Worm (Caenorhabditis elegans): ENCODE measurements around the gene F53F4.16.

Gene F53F4.16

DNA sequence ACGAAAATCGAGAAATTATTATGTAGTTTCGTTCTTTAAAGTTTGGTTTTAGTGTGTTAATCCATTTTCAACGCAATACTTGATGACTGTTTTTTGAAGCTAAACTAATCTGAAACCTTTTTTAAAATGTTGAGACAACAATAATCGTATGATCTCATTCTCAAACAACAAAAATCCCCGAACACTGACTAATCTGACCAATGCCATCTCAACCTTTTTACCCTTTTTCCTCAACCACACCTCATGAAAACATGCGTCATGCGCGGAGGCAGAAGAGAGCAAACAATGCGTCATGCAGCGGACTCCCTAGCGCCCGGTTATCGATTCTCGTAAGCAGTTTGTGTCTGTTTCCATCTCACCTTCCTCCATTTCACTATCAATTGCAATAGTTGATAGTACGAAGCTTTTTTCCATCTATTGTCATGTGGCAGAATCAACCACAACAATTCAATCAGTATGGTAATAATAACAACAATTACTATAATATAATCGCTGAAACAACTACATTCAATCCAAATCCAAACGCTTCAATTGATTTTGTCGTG is 49.8 kb downstream of the F53F4.16 start, which contains the start of gene C50B8.4:
Gene C50B8.4 (plus strand): TSS at position 299 of the 545 bp plus-strand sequence.
- no peak for TF ChIP-seq unc-130 (GFP tag; optimal IDR thresholded peaks at IDR 0.05)
- no peak for TF ChIP-seq lim-7 (GFP tag; IDR thresholded peaks at IDR 0.05)
- peak; percentile 26; the same call in 1 of the 2 replicates for TF ChIP-seq dmd-6 (GFP tag; IDR thresholded peaks at IDR 0.05)
- TF ChIP-seq aha-1 (tag) = peak; percentile 95
- no peak for TF ChIP-seq F44E2.7 (GFP tag; IDR thresholded peaks at IDR 0.05)
- TF ChIP-seq T26A8.4 (GFP tag; IDR thresholded peaks at IDR 0.05) = no peak
- TF ChIP-seq cey-2 (tag; optimal IDR thresholded peaks at IDR 0.05; ENCODE audit: borderline replicate concordance, insufficient read depth) = no peak
- peak; percentile 66 for TF ChIP-seq pqm-1 (tag; optimal IDR thresholded peaks at IDR 0.05)
- no peak for TF ChIP-seq ceh-44 (GFP tag; IDR thresholded peaks at IDR 0.05)
- no peak for TF ChIP-seq attf-4 (tag; optimal IDR thresholded peaks at IDR 0.05)
- TF ChIP-seq zfp-2 (tag; optimal IDR thresholded peaks at IDR 0.05) = no peak
- no peak for TF ChIP-seq F37D6.2 (tag; optimal IDR thresholded peaks at IDR 0.05)
- TF ChIP-seq Y75B8A.6 (GFP tag; IDR thresholded peaks at IDR 0.05) = no peak
- TF ChIP-seq nhr-6 (tag; optimal IDR thresholded peaks at IDR 0.05) = peak; percentile 61
- no peak for TF ChIP-seq mes-2 (tag; optimal IDR thresholded peaks at IDR 0.05; ENCODE audit: poor library complexity, severe bottlenecking)
- no peak for TF ChIP-seq daf-16 (GFP tag; optimal IDR thresholded peaks at IDR 0.05)
- peak; percentile 84 for TF ChIP-seq daf-16 (tag; optimal IDR thresholded peaks at IDR 0.05)
- peak; percentile 40 for TF ChIP-seq mxl-3 (GFP tag; optimal IDR thresholded peaks at IDR 0.05)
- no peak for TF ChIP-seq snpc-1.2 (GFP tag; IDR thresholded peaks at IDR 0.05)
- no peak for TF ChIP-seq jun-1 (tag; optimal IDR thresholded peaks at IDR 0.05)
- no peak for TF ChIP-seq vab-7 (GFP tag; IDR thresholded peaks at IDR 0.05)
- TF ChIP-seq lir-3 (tag; optimal IDR thresholded peaks at IDR 0.05) = no peak
- no peak for TF ChIP-seq set-16 (GFP tag; IDR thresholded peaks at IDR 0.05)
- no peak for TF ChIP-seq nhr-111 (GFP tag; optimal IDR thresholded peaks at IDR 0.05)
- TF ChIP-seq madf-5 (GFP tag; IDR thresholded peaks at IDR 0.05) = no peak
- TF ChIP-seq nhr-237 (tag; optimal IDR thresholded peaks at IDR 0.05) = no peak
- TF ChIP-seq hlh-11 (tag; optimal IDR thresholded peaks at IDR 0.05) = peak; percentile 75
- peak; percentile 46 for TF ChIP-seq dve-1 (tag; optimal IDR thresholded peaks at IDR 0.05; ENCODE audit: insufficient read depth)
- TF ChIP-seq dmd-9 (GFP tag; IDR thresholded peaks at IDR 0.05) = no peak
- peak; percentile 39 for TF ChIP-seq nhr-28 (tag; optimal IDR thresholded peaks at IDR 0.05)
- peak; percentile 63 for TF ChIP-seq hlh-30 (tag; optimal IDR thresholded peaks at IDR 0.05; ENCODE audit: insufficient read depth)
- TF ChIP-seq lin-15B (tag; optimal IDR thresholded peaks at IDR 0.05) = no peak
- peak; percentile 28 for TF ChIP-seq nhr-77 (tag; optimal IDR thresholded peaks at IDR 0.05)
- TF ChIP-seq fkh-10 (GFP tag; optimal IDR thresholded peaks at IDR 0.05) = no peak
- no peak for TF ChIP-seq rbr-2 (tag; optimal IDR thresholded peaks at IDR 0.05)
- TF ChIP-seq lin-38 (GFP tag; IDR thresholded peaks at IDR 0.05) = no peak
- TF ChIP-seq tag-97 (GFP tag; IDR thresholded peaks at IDR 0.05) = no peak
- TF ChIP-seq unc-62 (GFP tag; optimal IDR thresholded peaks at IDR 0.05 in 1 of 2) = peak in 1 of 2 experiments; percentile 25
- TF ChIP-seq unc-62 (tag; optimal IDR thresholded peaks at IDR 0.05) = no peak
- no peak for TF ChIP-seq unc-39 (tag; optimal IDR thresholded peaks at IDR 0.05)
- no peak for TF ChIP-seq snpc-4 (tag; optimal IDR thresholded peaks at IDR 0.05)
- no peak for TF ChIP-seq sdz-12 (GFP tag; optimal IDR thresholded peaks at IDR 0.05)
- no peak for TF ChIP-seq F26F4.8 (GFP tag; conservative IDR thresholded peaks at IDR 0.05)
